Worm (Caenorhabditis elegans) whole organism, L3 larva: ENCODE results near the gene C46F9.5.

Experiments
- fos-1 ChIP-seq: fragments of 150-350 bp; optimal IDR thresholded peaks from 2 replicates; lab custom pipeline; 2014; ENCODE audit warnings: missing biosample characterization, missing genetic modification characterization
- ztf-11 ChIP-seq: fragments of 150-350 bp; optimal IDR thresholded peaks from 2 replicates; lab custom pipeline; 2014; ENCODE audit warnings: missing biosample characterization, missing genetic modification characterization

ce11 chrII:1875658-1876057 lies 19.7 kb upstream of the C46F9.5 start, which contains the start of gene math-13:
- TF ChIP-seq fos-1 (tag; lab: Kevin White, UChicago) (no peak), ztf-11 (tag; lab: Kevin White, UChicago) (no peak)
